Worm (Caenorhabditis elegans) whole organism, young adult: Measurements from ENCODE around the gene C06E4.6.

Experiments
- F22D6.2 ChIP-seq: sonication (generic microtip); optimal IDR thresholded peaks from 2 replicates; lab custom pipeline; 2016; ENCODE audit warnings: mild to moderate bottlenecking, missing genetic modification characterization, missing compliant biosample characterization
- F33H1.4 ChIP-seq: fragments of 200-800 bp; sonication (Bioruptor generic); IDR thresholded peaks from 2 replicates; pipeline ENCODE4 v1.3.6; 2022; ENCODE audit warnings: missing genetic modification reagents, missing genetic modification characterization, missing compliant biosample characterization
- F52B5.7 ChIP-seq: sonication (generic microtip); optimal IDR thresholded peaks from 2 replicates; lab custom pipeline; 2016; ENCODE audit warnings: mild to moderate bottlenecking, missing genetic modification characterization, missing compliant biosample characterization
- F55B11.4 ChIP-seq: sonication (generic microtip); optimal IDR thresholded peaks from 2 replicates; lab custom pipeline; 2016; ENCODE audit warnings: missing compliant biosample characterization, missing genetic modification characterization, borderline replicate concordance; ENCODE audit not compliant: insufficient read depth
- T26A5.8 ChIP-seq: sonication (generic microtip); optimal IDR thresholded peaks from 2 replicates; lab custom pipeline; 2016; ENCODE audit warnings: missing genetic modification characterization, missing compliant biosample characterization
- Y79H2A.3 ChIP-seq: fragments of 200-800 bp; sonication (Bioruptor generic); conservative IDR thresholded peaks from 2 replicates; pipeline ENCODE4 v1.3.6; 2022; ENCODE audit warnings: missing genetic modification reagents, missing genetic modification characterization, missing compliant biosample characterization
- Y95B8A.8 ChIP-seq: fragments of 200-800 bp; sonication (Bioruptor generic); IDR thresholded peaks from 2 replicates; pipeline ENCODE4 v1.3.6; 2022; ENCODE audit warnings: missing genetic modification reagents, missing genetic modification characterization, missing compliant biosample characterization
- ama-1 ChIP-seq, 3 experiments: fragments of 150-350 bp in 1 of 3; sonication (generic microtip) in 2 of 3; optimal IDR thresholded peaks; 2 replicates each; lab custom pipeline; 2014 to 2018; ENCODE audit warnings: missing biosample characterization in 2 of 3, missing genetic modification characterization in 2 of 3, missing genetic modification reagents in 2 of 3
- aptf-3 ChIP-seq: fragments of 200-800 bp; sonication (Bioruptor generic); IDR thresholded peaks from 2 replicates; pipeline ENCODE4 v1.3.6; 2022; ENCODE audit warnings: missing genetic modification characterization, missing compliant biosample characterization
- athp-1 ChIP-seq: sonication (generic microtip); optimal IDR thresholded peaks from 2 replicates; lab custom pipeline; 2017; ENCODE audit warnings: mild to moderate bottlenecking, missing genetic modification characterization, missing compliant biosample characterization
- attf-3 ChIP-seq: fragments of 200-800 bp; sonication (Bioruptor generic); conservative IDR thresholded peaks from 2 replicates; pipeline ENCODE4 v1.3.6; 2022; ENCODE audit warnings: missing genetic modification reagents, missing genetic modification characterization, missing compliant biosample characterization
- bed-1 ChIP-seq: fragments of 200-800 bp; sonication (Bioruptor generic); IDR thresholded peaks from 2 replicates; pipeline ENCODE4 v1.3.6; 2022; ENCODE audit warnings: missing genetic modification reagents, missing genetic modification characterization, missing compliant biosample characterization
- ceh-27 ChIP-seq: fragments of 200-800 bp; sonication (Bioruptor generic); optimal IDR thresholded peaks from 2 replicates; lab custom pipeline; 2018; ENCODE audit warnings: mild to moderate bottlenecking, missing genetic modification characterization, moderate library complexity, missing compliant biosample characterization
- ceh-58 ChIP-seq: fragments of 200-800 bp; sonication (Bioruptor generic); IDR thresholded peaks from 2 replicates; pipeline ENCODE4 v1.3.6; 2022; ENCODE audit warnings: missing genetic modification characterization, missing compliant biosample characterization
- die-1 ChIP-seq: sonication (generic microtip); optimal IDR thresholded peaks from 2 replicates; lab custom pipeline; 2016; ENCODE audit warnings: missing genotype, mild to moderate bottlenecking, missing genetic modification characterization, missing compliant biosample characterization
- dox-1 ChIP-seq: fragments of 200-800 bp; sonication (Bioruptor generic); IDR thresholded peaks from 2 replicates; pipeline ENCODE4 v1.3.6; 2022; ENCODE audit warnings: missing genetic modification reagents, missing genetic modification characterization, missing compliant biosample characterization
- efl-1 ChIP-seq: fragments of 150-350 bp; optimal IDR thresholded peaks from 2 replicates; lab custom pipeline; 2014; ENCODE audit warnings: missing biosample characterization, missing genetic modification reagents, missing genetic modification characterization
- ekl-4 ChIP-seq: fragments of 200-800 bp; sonication (Bioruptor generic); IDR thresholded peaks from 2 replicates; pipeline ENCODE4 v1.3.6; 2022; ENCODE audit warnings: missing genetic modification reagents, missing genetic modification characterization, missing compliant biosample characterization
- hmg-20 ChIP-seq: fragments of 200-800 bp; sonication (Bioruptor generic); IDR thresholded peaks from 2 replicates; pipeline ENCODE4 v1.3.6; 2022; ENCODE audit warnings: missing genetic modification reagents, missing genetic modification characterization, missing compliant biosample characterization
- hsf-1 ChIP-seq: fragments of 200-800 bp; sonication (Bioruptor generic); IDR thresholded peaks from 2 replicates; pipeline ENCODE4 v1.3.6; 2022; ENCODE audit warnings: missing genetic modification reagents, missing genetic modification characterization, missing compliant biosample characterization
- let-607 ChIP-seq, 2 experiments: fragments of 200-800 bp in 1 of 2; sonication (Bioruptor generic) in 1 of 2; sonication (generic microtip) in 1 of 2; optimal IDR thresholded peaks; 2 replicates each; lab custom pipeline; 2016 to 2018; ENCODE audit warnings: mild to moderate bottlenecking in 2 of 2, missing compliant biosample characterization in 2 of 2, missing genetic modification characterization in 2 of 2, moderate library complexity in 2 of 2, missing genotype in 1 of 2
- lin-40 ChIP-seq: sonication (generic microtip); optimal IDR thresholded peaks from 2 replicates; lab custom pipeline; 2016; ENCODE audit warnings: missing genetic modification characterization, mild to moderate bottlenecking, missing compliant biosample characterization, missing genotype, missing genetic modification reagents
- lin-54 ChIP-seq: fragments of 200-800 bp; sonication (Bioruptor generic); optimal IDR thresholded peaks from 2 replicates; lab custom pipeline; 2018; ENCODE audit warnings: mild to moderate bottlenecking, missing genetic modification characterization, missing compliant biosample characterization
- lsl-1 ChIP-seq: fragments of 200-800 bp; sonication (Bioruptor generic); optimal IDR thresholded peaks from 2 replicates; lab custom pipeline; 2018; ENCODE audit warnings: mild to moderate bottlenecking, missing genetic modification characterization, moderate library complexity, missing compliant biosample characterization
- madf-8 ChIP-seq: fragments of 200-800 bp; sonication (Bioruptor generic); conservative IDR thresholded peaks from 2 replicates; pipeline ENCODE4 v1.3.6; 2022; ENCODE audit warnings: missing genetic modification reagents, missing genetic modification characterization, missing compliant biosample characterization
- nfyb-1 ChIP-seq: fragments of 200-800 bp; sonication (Bioruptor generic); IDR thresholded peaks from 2 replicates; pipeline ENCODE4 v1.3.6; 2022; ENCODE audit warnings: missing genetic modification reagents, missing genetic modification characterization, missing compliant biosample characterization
- nhr-120 ChIP-seq: fragments of 200-800 bp; sonication (Bioruptor generic); IDR thresholded peaks from 2 replicates; pipeline ENCODE4 v1.3.6; 2022; ENCODE audit warnings: missing genetic modification characterization, missing compliant biosample characterization
- nhr-80 ChIP-seq: sonication (generic microtip); optimal IDR thresholded peaks from 2 replicates; lab custom pipeline; 2016; ENCODE audit warnings: missing genetic modification characterization, missing compliant biosample characterization
- pha-4 ChIP-seq: fragments of 150-350 bp; sonication (generic microtip); optimal IDR thresholded peaks from 2 replicates; lab custom pipeline; 2014; ENCODE audit warnings: missing biosample characterization, missing genetic modification reagents, missing genetic modification characterization
- rcor-1 ChIP-seq: fragments of 200-800 bp; sonication (Bioruptor generic); IDR thresholded peaks from 2 replicates; pipeline ENCODE4 v1.3.6; 2022; ENCODE audit warnings: missing genetic modification reagents, missing genetic modification characterization, missing compliant biosample characterization
- rec-8 ChIP-seq, 2 experiments: sonication (generic microtip); optimal IDR thresholded peaks; 2 replicates each; lab custom pipeline; 2016; ENCODE audit warnings: mild to moderate bottlenecking in 2 of 2, missing genetic modification characterization in 2 of 2, missing genetic modification reagents in 2 of 2, missing genotype in 2 of 2, missing biosample characterization in 1 of 2, missing compliant biosample characterization in 1 of 2, moderate library complexity in 1 of 2
- sdz-38 ChIP-seq: sonication (generic microtip); optimal IDR thresholded peaks from 2 replicates; lab custom pipeline; 2016; ENCODE audit warnings: missing genotype, missing genetic modification characterization, missing compliant biosample characterization
- snpc-1.3 ChIP-seq: sonication (generic microtip); optimal IDR thresholded peaks from 2 replicates; lab custom pipeline; 2017; ENCODE audit warnings: missing genetic modification characterization, mild to moderate bottlenecking, missing compliant biosample characterization, antibody characterized with exemption, moderate library complexity, missing genotype, missing genetic modification reagents; ENCODE audit not compliant: insufficient read depth
- snpc-3.4 ChIP-seq: sonication (generic microtip); optimal IDR thresholded peaks from 2 replicates; lab custom pipeline; 2017; ENCODE audit warnings: missing genetic modification characterization, mild to moderate bottlenecking, missing compliant biosample characterization, antibody characterized with exemption, moderate library complexity, missing genotype, missing genetic modification reagents
- sptf-2 ChIP-seq: fragments of 200-800 bp; sonication (Bioruptor generic); optimal IDR thresholded peaks from 2 replicates; lab custom pipeline; 2018; ENCODE audit warnings: mild to moderate bottlenecking, missing genetic modification characterization, missing compliant biosample characterization
- tbp1 ChIP-seq: fragments of 200-800 bp; sonication (Bioruptor generic); optimal IDR thresholded peaks from 2 replicates; lab custom pipeline; 2018; ENCODE audit warnings: mild to moderate bottlenecking, missing genetic modification characterization, missing compliant biosample characterization
- tbx-9 ChIP-seq: sonication (generic microtip); optimal IDR thresholded peaks from 2 replicates; lab custom pipeline; 2016; ENCODE audit warnings: borderline replicate concordance, missing genetic modification characterization, inconsistent platforms, missing compliant biosample characterization
- ztf-22 ChIP-seq: fragments of 200-800 bp; sonication (Bioruptor generic); optimal IDR thresholded peaks from 2 replicates; lab custom pipeline; 2018; ENCODE audit warnings: mild to moderate bottlenecking, missing genetic modification characterization, moderate library complexity, missing compliant biosample characterization
- ztf-25 ChIP-seq: fragments of 200-800 bp; sonication (Bioruptor generic); IDR thresholded peaks from 2 replicates; pipeline ENCODE4 v1.3.6; 2022; ENCODE audit warnings: missing genetic modification reagents, missing genetic modification characterization, missing compliant biosample characterization
- ztf-6 ChIP-seq: fragments of 200-800 bp; sonication (Bioruptor generic); IDR thresholded peaks from 2 replicates; pipeline ENCODE4 v1.3.6; 2022; ENCODE audit warnings: missing genetic modification reagents, missing genetic modification characterization, missing compliant biosample characterization

C06E4.6 gene

ce11 chrIV:7230198-7230597 is 27.9 kb downstream of the C06E4.6 start, which contains the start of gene cap-1 (continued):
- TF ChIP-seq snpc-1.3 = peak; percentile 41
- peak; percentile 37 for TF ChIP-seq lsl-1
- no peak for TF ChIP-seq rcor-1
- no peak for TF ChIP-seq ceh-58 (GFP tag; lab: Robert Waterston, UW)
- TF ChIP-seq sdz-38 = no peak
- peak; percentile 52 for TF ChIP-seq snpc-3.4
- TF ChIP-seq nfyb-1 (GFP tag; lab: Robert Waterston, UW) = no peak
- TF ChIP-seq attf-3 (GFP tag; lab: Robert Waterston, UW) = peak; percentile 38; the same call in 1 of the 2 replicates
- TF ChIP-seq lin-54 (GFP tag; lab: Kevin White, UChicago) = peak; percentile 36
- TF ChIP-seq efl-1 (GFP tag; lab: Kevin White, UChicago) = peak; percentile 11
- peak; percentile 67 for TF ChIP-seq dox-1 (GFP tag; lab: Robert Waterston, UW)
- no peak for TF ChIP-seq Y79H2A.3 (GFP tag; lab: Robert Waterston, UW)
- TF ChIP-seq nhr-80 (tag; lab: Kevin White, UChicago) = peak; percentile 56
- peak; percentile 3 for TF ChIP-seq lin-40 (tag; lab: Kevin White, UChicago)

- TF ChIP-seq athp-1 = no peak
- no peak for TF ChIP-seq die-1
- TF ChIP-seq hmg-20 = no peak
- TF ChIP-seq ama-1 (optimal IDR thresholded peaks at IDR 0.05; lab: Kevin White, UChicago) = no peak
- no peak for TF ChIP-seq ama-1 (GFP tag; optimal IDR thresholded peaks at IDR 0.05; lab: Kevin White, UChicago)
- TF ChIP-seq nhr-120 (GFP tag; lab: Robert Waterston, UW) = no peak
- TF ChIP-seq nhr-80 (tag; lab: Kevin White, UChicago) = no peak
- TF ChIP-seq T26A5.8 (tag; lab: Kevin White, UChicago) = no peak
- no peak for TF ChIP-seq ztf-6 (GFP tag; lab: Robert Waterston, UW)
- no peak for TF ChIP-seq lin-54 (GFP tag; lab: Kevin White, UChicago)
- TF ChIP-seq ekl-4 = no peak
- no peak for TF ChIP-seq F22D6.2 (tag; lab: Kevin White, UChicago)
- TF ChIP-seq rec-8 (tag; optimal IDR thresholded peaks at IDR 0.05; lab: Kevin White, UChicago) = no peak
- no peak for TF ChIP-seq snpc-1.3
- TF ChIP-seq Y79H2A.3 (GFP tag; lab: Robert Waterston, UW) = no peak
- no peak for TF ChIP-seq F55B11.4 (tag; lab: Kevin White, UChicago)
- TF ChIP-seq aptf-3 (GFP tag; lab: Robert Waterston, UW) = no peak
- no peak for TF ChIP-seq ztf-25 (GFP tag; lab: Robert Waterston, UW)
- no peak for TF ChIP-seq ceh-27
- TF ChIP-seq Y95B8A.8 = no peak
- TF ChIP-seq, all 124 proteins: peak for 0
These were observed 29.9 kb downstream of the C06E4.6 start, which contains the start of gene D2024.5 for ce11 chrIV:7228208-7228607. TSS of gene D2024.5 (minus strand) at chrIV:7228308.

ce11 chrIV:7227072-7227471 is 31.0 kb downstream of the C06E4.6 start, which contains the start of gene R13A1.10:
TSS of gene R13A1.10 (minus strand) at chrIV:7227172.
- TF ChIP-seq let-607 (tag; optimal IDR thresholded peaks at IDR 0.05; lab: Kevin White, UChicago) (no peak), F52B5.7 (tag; lab: Kevin White, UChicago) (no peak), F33H1.4 (GFP tag; lab: Robert Waterston, UW) (no peak), tbx-9 (tag; lab: Kevin White, UChicago) (no peak), bed-1 (no peak), tbp1 (no peak), pha-4 (tag; lab: Kevin White, UChicago) (no peak), efl-1 (GFP tag; lab: Kevin White, UChicago) (no peak), aptf-3 (GFP tag; lab: Robert Waterston, UW) (no peak), Y95B8A.8 (no peak), sptf-2 (GFP tag; lab: Kevin White, UChicago) (no peak), hsf-1 (GFP tag; lab: Robert Waterston, UW) (no peak), madf-8 (GFP tag; lab: Robert Waterston, UW) (no peak), ztf-22 (GFP tag; lab: Kevin White, UChicago) (no peak)
- TF ChIP-seq, all 124 proteins: peak for 0
